Worm (Caenorhabditis elegans): ENCODE measurements around the gene flp-14.
A peak's percentile ranks its signal among the peaks of the same experiment; 100 is the strongest.

flp-14 gene

ce11 chrIII:12904987-12905541 lies 5.2 kb upstream of the flp-14 start, which contains the start of gene cox-5A (continued):
- peak; percentile 99 for TF ChIP-seq pax-3 (tag; optimal IDR thresholded peaks at IDR 0.05)
- peak; percentile 64 to 96 for TF ChIP-seq mdl-1 (tag; optimal IDR thresholded peaks at IDR 0.05)
- TF ChIP-seq ama-1 (optimal IDR thresholded peaks at IDR 0.05), result peak; percentile 96
- TF ChIP-seq lir-3 (tag; optimal IDR thresholded peaks at IDR 0.05; ENCODE audit: poor library complexity), result peak; percentile 94
- peak; percentile 99 for TF ChIP-seq ceh-82 (tag; optimal IDR thresholded peaks at IDR 0.05)
- TF ChIP-seq nhr-47 (tag; optimal IDR thresholded peaks at IDR 0.05), result peak; percentile 100
- TF ChIP-seq zip-4 (GFP tag; optimal IDR thresholded peaks at IDR 0.05), result peak; percentile 97
- peak; percentile 100 for TF ChIP-seq nhr-71 (tag; optimal IDR thresholded peaks at IDR 0.05)
- peak; percentile 98 for TF ChIP-seq aly-2 (tag; optimal IDR thresholded peaks at IDR 0.05)
- TF ChIP-seq lin-39 (tag; optimal IDR thresholded peaks at IDR 0.05), result peak; percentile 98
- TF ChIP-seq sptf-1 (tag; optimal IDR thresholded peaks at IDR 0.05), result no peak
- peak; percentile 61 for TF ChIP-seq nhr-12 (tag; optimal IDR thresholded peaks at IDR 0.05)
- TF ChIP-seq snu-23 (GFP tag; optimal IDR thresholded peaks at IDR 0.05), result peak; percentile 100
- peak; percentile 81 for TF ChIP-seq F16B12.6 (tag; optimal IDR thresholded peaks at IDR 0.05)
- TF ChIP-seq hlh-4 (tag; optimal IDR thresholded peaks at IDR 0.05), result peak; percentile 12
- peak; percentile 99 for TF ChIP-seq nhr-19 (GFP tag; conservative IDR thresholded peaks at IDR 0.05)
- peak; percentile 100 for TF ChIP-seq tbx-2 (tag; optimal IDR thresholded peaks at IDR 0.05)
- peak; percentile 76 for TF ChIP-seq unc-30 (tag; optimal IDR thresholded peaks at IDR 0.05)
- TF ChIP-seq nhr-28 (tag; optimal IDR thresholded peaks at IDR 0.05), result peak; percentile 52
- peak; percentile 92 for TF ChIP-seq unc-98 (GFP tag; IDR thresholded peaks at IDR 0.05)
- TF ChIP-seq hlh-17 (GFP tag; optimal IDR thresholded peaks at IDR 0.05; ENCODE audit: borderline replicate concordance), result peak; percentile 36
- TF ChIP-seq Y116A8C.19 (tag; optimal IDR thresholded peaks at IDR 0.05; ENCODE audit: borderline replicate concordance), result peak; percentile 76
- peak; percentile 100 for TF ChIP-seq dsc-1 (tag; optimal IDR thresholded peaks at IDR 0.05)
- peak; percentile 67 for TF ChIP-seq nhr-76 (tag; optimal IDR thresholded peaks at IDR 0.05)
- TF ChIP-seq vab-15 (tag; optimal IDR thresholded peaks at IDR 0.05), result peak; percentile 96
- TF ChIP-seq alr-1 (tag; optimal IDR thresholded peaks at IDR 0.05; ENCODE audit: borderline replicate concordance), result no peak
- peak; percentile 96 to 100 for TF ChIP-seq efl-1 (optimal IDR thresholded peaks at IDR 0.05)
- TF ChIP-seq efl-1 (GFP tag; optimal IDR thresholded peaks at IDR 0.05 in 1 of 2), result peak; percentile 100
- TF ChIP-seq ceh-63 (GFP tag; optimal IDR thresholded peaks at IDR 0.05), result peak; percentile 83
- TF ChIP-seq ztf-4 (tag; optimal IDR thresholded peaks at IDR 0.05), result peak; percentile 99
- peak; percentile 99 for TF ChIP-seq fos-1 (tag; optimal IDR thresholded peaks at IDR 0.05)
- peak; percentile 100 for TF ChIP-seq nhr-20 (tag; optimal IDR thresholded peaks at IDR 0.05)
- TF ChIP-seq fkh-10 (GFP tag; optimal IDR thresholded peaks at IDR 0.05), result peak; percentile 98
- peak; percentile 100 for TF ChIP-seq mep-1 (tag; optimal IDR thresholded peaks at IDR 0.05)
- TF ChIP-seq lin-15B (tag; optimal IDR thresholded peaks at IDR 0.05), result peak; percentile 95
- peak; percentile 96 for TF ChIP-seq aha-1 (tag; optimal IDR thresholded peaks at IDR 0.05)
- TF ChIP-seq C04F5.9 (tag; optimal IDR thresholded peaks at IDR 0.05), result peak; percentile 96
- TF ChIP-seq grh-1 (GFP tag; IDR thresholded peaks at IDR 0.05), result peak; percentile 98
- peak; percentile 99 for TF ChIP-seq jun-1 (tag; optimal IDR thresholded peaks at IDR 0.05)
- peak; percentile 100 for TF ChIP-seq swsn-7 (tag; optimal IDR thresholded peaks at IDR 0.05)
- peak; percentile 100 for TF ChIP-seq unc-86 (tag; optimal IDR thresholded peaks at IDR 0.05)
- peak in 1 of 2 experiments; percentile 98 for TF ChIP-seq ztf-11 (tag; optimal IDR thresholded peaks at IDR 0.05)
- peak; percentile 93 for TF ChIP-seq hpl-2 (GFP tag; optimal IDR thresholded peaks at IDR 0.05)
- peak; percentile 60 to 73 for TF ChIP-seq egl-27 (tag; optimal IDR thresholded peaks at IDR 0.05)
- TF ChIP-seq ceh-90 (tag; optimal IDR thresholded peaks at IDR 0.05), result peak; percentile 70
- TF ChIP-seq ceh-8 (GFP tag; optimal IDR thresholded peaks at IDR 0.05), result peak; percentile 99
- TF ChIP-seq unc-130 (tag; optimal IDR thresholded peaks at IDR 0.05), result peak; percentile 99
- TF ChIP-seq efl-3 (GFP tag; optimal IDR thresholded peaks at IDR 0.05), result peak; percentile 93
- peak; percentile 97 for TF ChIP-seq nhr-237 (tag; optimal IDR thresholded peaks at IDR 0.05)
- 0 out of 2 replicates have a peak, but pooled peaks have one; percentile 55 for TF ChIP-seq ets-5 (GFP tag; IDR thresholded peaks at IDR 0.05)
- peak; percentile 99 for TF ChIP-seq egl-13 (tag; optimal IDR thresholded peaks at IDR 0.05)

Data from whole organism, L1 larva.